Worm (Caenorhabditis elegans) whole organism, midembryonic: Measurements from ENCODE around the gene faah-2.
A peak's percentile ranks its signal among the peaks of the same experiment; 100 is the strongest.

ENCODE experiments used
- T22C8.4 ChIP-seq: fragments of 200-800 bp; sonication (Bioruptor generic); IDR thresholded peaks from 2 replicates; pipeline ENCODE4 v1.3.6; 2022; ENCODE audit warnings: missing genetic modification characterization, missing compliant biosample characterization
- cog-1 ChIP-seq: sonication (generic microtip); optimal IDR thresholded peaks from 2 replicates; lab custom pipeline; 2016; ENCODE audit warnings: missing genetic modification characterization, missing compliant biosample characterization
- flt-1 ChIP-seq: fragments of 200-800 bp; sonication (Bioruptor generic); IDR thresholded peaks from 2 replicates; pipeline ENCODE4 v1.3.6; 2022; ENCODE audit warnings: missing genetic modification characterization, missing compliant biosample characterization
- klf-2 ChIP-seq: fragments of 200-800 bp; sonication (Bioruptor generic); conservative IDR thresholded peaks from 2 replicates; pipeline ENCODE4 v1.3.6; 2022; ENCODE audit warnings: missing genetic modification reagents, missing genetic modification characterization, missing compliant biosample characterization
- med-1 ChIP-seq: sonication (generic microtip); optimal IDR thresholded peaks from 2 replicates; lab custom pipeline; 2017; ENCODE audit warnings: missing genetic modification characterization, mild to moderate bottlenecking, missing compliant biosample characterization, antibody characterized with exemption, missing genetic modification reagents; ENCODE audit not compliant: insufficient read depth
- ref-1 ChIP-seq: fragments of 200-800 bp; sonication (Bioruptor generic); conservative IDR thresholded peaks from 2 replicates; pipeline ENCODE4 v1.3.6; 2022; ENCODE audit warnings: missing genetic modification reagents, missing genetic modification characterization, missing compliant biosample characterization
- tab-1 ChIP-seq: fragments of 200-800 bp; sonication (Bioruptor generic); IDR thresholded peaks from 2 replicates; pipeline ENCODE4 v1.3.6; 2022; ENCODE audit warnings: missing genetic modification characterization, missing compliant biosample characterization
- ztf-23 ChIP-seq: fragments of 200-800 bp; sonication (Bioruptor generic); IDR thresholded peaks from 2 replicates; pipeline ENCODE4 v1.3.6; 2022; ENCODE audit warnings: missing genetic modification reagents, missing genetic modification characterization, missing compliant biosample characterization
- ztf-29 ChIP-seq: fragments of 200-800 bp; sonication (Bioruptor generic); IDR thresholded peaks from 2 replicates; pipeline ENCODE4 v1.3.6; 2022; ENCODE audit warnings: missing genetic modification reagents, missing genetic modification characterization, missing compliant biosample characterization

Gene faah-2

ce11 chrIV:8164515-8164914, 12.3 kb downstream of the faah-2 start:
- TF ChIP-seq flt-1 (GFP tag; lab: Robert Waterston, UW), result no peak
- no peak for TF ChIP-seq ref-1 (GFP tag; lab: Robert Waterston, UW)
- no peak for TF ChIP-seq med-1 (GFP tag; lab: Kevin White, UChicago)
- no peak for TF ChIP-seq ztf-23
- TF ChIP-seq tab-1, result no peak
- no peak for TF ChIP-seq cog-1
- TF ChIP-seq klf-2 (GFP tag; lab: Robert Waterston, UW), result no peak
- no peak for TF ChIP-seq T22C8.4
- no peak for TF ChIP-seq ztf-29 (GFP tag; lab: Robert Waterston, UW)

- no peak for TF ChIP-seq ztf-29 (GFP tag; lab: Robert Waterston, UW)
- no peak for TF ChIP-seq klf-2 (GFP tag; lab: Robert Waterston, UW)
- no peak for TF ChIP-seq cog-1
- no peak for TF ChIP-seq T22C8.4
- TF ChIP-seq flt-1 (GFP tag; lab: Robert Waterston, UW), result no peak
- TF ChIP-seq med-1 (GFP tag; lab: Kevin White, UChicago), result no peak
These were observed 13.7 kb downstream of the faah-2 start, which contains the start of gene B0218.7 for ce11 chrIV:8165950-8166349. B0218.7 (minus strand) TSS chrIV:8166050.

- no peak for TF ChIP-seq T22C8.4
- TF ChIP-seq klf-2 (GFP tag; lab: Robert Waterston, UW), result no peak
- no peak for TF ChIP-seq tab-1
These were observed 16.4 kb downstream of the faah-2 start, which contains the start of gene clec-52 for ce11 chrIV:8168660-8169059. clec-52 (minus strand) TSS chrIV:8168760.

- TF ChIP-seq ztf-23 (no peak), med-1 (GFP tag; lab: Kevin White, UChicago) (no peak), klf-2 (GFP tag; lab: Robert Waterston, UW) (no peak), tab-1 (no peak), flt-1 (GFP tag; lab: Robert Waterston, UW) (no peak)
These were observed 17.4 kb downstream of the faah-2 start, which contains the start of gene C07G1.15 for ce11 chrIV:8169674-8170073. C07G1.15 (plus strand) TSS chrIV:8169974.

- TF ChIP-seq cog-1 (peak; percentile 57), tab-1 (no peak), ztf-23 (no peak)
These were observed 18.0 kb downstream of the faah-2 start for ce11 chrIV:8170264-8170663.

ce11 chrIV:8171376-8171775, 19.1 kb downstream of the faah-2 start:
- no peak for TF ChIP-seq ref-1 (GFP tag; lab: Robert Waterston, UW)
- no peak for TF ChIP-seq ztf-29 (GFP tag; lab: Robert Waterston, UW)
- TF ChIP-seq cog-1, result no peak
- TF ChIP-seq flt-1 (GFP tag; lab: Robert Waterston, UW), result no peak
- no peak for TF ChIP-seq T22C8.4
- TF ChIP-seq med-1 (GFP tag; lab: Kevin White, UChicago), result no peak
- TF ChIP-seq tab-1, result no peak
- TF ChIP-seq ztf-23, result no peak
- TF ChIP-seq klf-2 (GFP tag; lab: Robert Waterston, UW), result no peak

- no peak for TF ChIP-seq tab-1
- no peak for TF ChIP-seq klf-2 (GFP tag; lab: Robert Waterston, UW)
- no peak for TF ChIP-seq ztf-23
- no peak for TF ChIP-seq cog-1
- no peak for TF ChIP-seq med-1 (GFP tag; lab: Kevin White, UChicago)
- TF ChIP-seq T22C8.4, result no peak
- no peak for TF ChIP-seq ref-1 (GFP tag; lab: Robert Waterston, UW)
- no peak for TF ChIP-seq ztf-29 (GFP tag; lab: Robert Waterston, UW)
- no peak for TF ChIP-seq flt-1 (GFP tag; lab: Robert Waterston, UW)
These were observed 21.4 kb downstream of the faah-2 start for ce11 chrIV:8173610-8174009.

ce11 chrIV:8174792-8175191, 22.5 kb downstream of the faah-2 start:
- TF ChIP-seq med-1 (GFP tag; lab: Kevin White, UChicago) (no peak), klf-2 (GFP tag; lab: Robert Waterston, UW) (no peak), ref-1 (GFP tag; lab: Robert Waterston, UW) (no peak), cog-1 (no peak), T22C8.4 (no peak), ztf-29 (GFP tag; lab: Robert Waterston, UW) (no peak), tab-1 (no peak), flt-1 (GFP tag; lab: Robert Waterston, UW) (no peak), ztf-23 (no peak)

- TF ChIP-seq ref-1 (GFP tag; lab: Robert Waterston, UW), result no peak
- TF ChIP-seq tab-1, result no peak
- no peak for TF ChIP-seq med-1 (GFP tag; lab: Kevin White, UChicago)
- TF ChIP-seq T22C8.4, result no peak
- TF ChIP-seq klf-2 (GFP tag; lab: Robert Waterston, UW), result no peak
- TF ChIP-seq flt-1 (GFP tag; lab: Robert Waterston, UW), result no peak
- TF ChIP-seq cog-1, result no peak
- TF ChIP-seq ztf-29 (GFP tag; lab: Robert Waterston, UW), result no peak
- TF ChIP-seq ztf-23, result no peak
These were observed 23.7 kb downstream of the faah-2 start, which contains the start of gene pct-1 for ce11 chrIV:8175686-8176532. pct-1 (plus strand) TSS chrIV:8176482.

ce11 chrIV:8181404-8181803, 29.2 kb downstream of the faah-2 start:
- TF ChIP-seq klf-2 (GFP tag; lab: Robert Waterston, UW), result no peak
- TF ChIP-seq ztf-23, result no peak
- TF ChIP-seq tab-1, result no peak
- TF ChIP-seq ztf-29 (GFP tag; lab: Robert Waterston, UW), result no peak
- TF ChIP-seq flt-1 (GFP tag; lab: Robert Waterston, UW), result no peak
- TF ChIP-seq cog-1, result no peak
- TF ChIP-seq ref-1 (GFP tag; lab: Robert Waterston, UW), result no peak
- no peak for TF ChIP-seq med-1 (GFP tag; lab: Kevin White, UChicago)
- TF ChIP-seq T22C8.4, result no peak
